Fruit fly (Drosophila melanogaster) whole organism, embryonic: ENCODE results near the gene pigs.
A peak's percentile ranks its signal among the peaks of the same experiment; 100 is the strongest.

Experiments used
- Awh ChIP-seq: fragments of 200-800 bp; sonication (Bioruptor generic); IDR thresholded peaks from 2 replicates; pipeline ENCODE4, ENCODE4 v1.3.6; 2022; ENCODE audit warnings: missing biosample characterization, missing genetic modification characterization
- B-H1 ChIP-seq: fragments of 200-800 bp; sonication (Bioruptor generic); IDR thresholded peaks from 3 replicates; pipeline ENCODE4 v1.3.6; 2022; ENCODE audit warnings: missing biosample characterization, missing genetic modification characterization
- CG10462 ChIP-seq: fragments of 200-800 bp; sonication (Bioruptor generic); optimal IDR thresholded peaks from 2 replicates; lab custom pipeline; 2016; ENCODE audit warnings: missing biosample characterization, missing genetic modification characterization
- CG11085 ChIP-seq: fragments of 200-800 bp; sonication (Bioruptor generic); IDR thresholded peaks from 2 replicates; pipeline ENCODE4 v1.3.6; 2022; ENCODE audit warnings: missing biosample characterization, missing genetic modification characterization
- CG11093 ChIP-seq: fragments of 200-800 bp; sonication (Bioruptor generic); IDR thresholded peaks from 3 replicates; pipeline ENCODE4 v1.3.6; 2022; ENCODE audit warnings: missing biosample characterization, missing genetic modification characterization
- CG11398 ChIP-seq: fragments of 200-800 bp; sonication (Bioruptor generic); optimal IDR thresholded peaks from 2 replicates; lab custom pipeline; 2016; ENCODE audit warnings: missing biosample characterization, missing genetic modification characterization
- CG12236 ChIP-seq: fragments of 200-800 bp; sonication (Bioruptor generic); optimal IDR thresholded peaks from 2 replicates; lab custom pipeline; 2016; ENCODE audit warnings: missing biosample characterization, missing genetic modification characterization
- CG1647 ChIP-seq: fragments of 200-800 bp; sonication (Bioruptor generic); optimal IDR thresholded peaks from 3 replicates; lab custom pipeline; 2016; ENCODE audit warnings: missing biosample characterization, missing genetic modification characterization
- CG16813 ChIP-seq: fragments of 200-800 bp; sonication (Bioruptor generic); IDR thresholded peaks from 3 replicates; pipeline ENCODE4 v1.3.6; 2022; ENCODE audit warnings: missing biosample characterization, missing genetic modification characterization; ENCODE audit not compliant: partially characterized antibody
- CG17802 ChIP-seq: fragments of 200-800 bp; sonication (Bioruptor generic); optimal IDR thresholded peaks from 2 replicates; lab custom pipeline; 2018; ENCODE audit warnings: missing biosample characterization, mild to moderate bottlenecking, missing genetic modification characterization, moderate library complexity
- CG2116 ChIP-seq: fragments of 200-800 bp; sonication (Bioruptor generic); optimal IDR thresholded peaks from 3 replicates; lab custom pipeline; 2018; ENCODE audit warnings: missing biosample characterization, mild to moderate bottlenecking, missing genetic modification characterization
- CG2875 ChIP-seq: fragments of 200-800 bp; sonication (Bioruptor generic); optimal IDR thresholded peaks from 2 replicates; lab custom pipeline; 2017; ENCODE audit warnings: missing biosample characterization, mild to moderate bottlenecking, missing genetic modification characterization, missing genetic modification reagents
- CG3163 ChIP-seq: fragments of 200-800 bp; sonication (Bioruptor generic); optimal IDR thresholded peaks from 3 replicates; lab custom pipeline; 2016; ENCODE audit warnings: missing biosample characterization, missing genetic modification characterization
- CG3838 ChIP-seq: fragments of 200-800 bp; sonication (Bioruptor generic); optimal IDR thresholded peaks from 3 replicates; lab custom pipeline; 2016; ENCODE audit warnings: missing biosample characterization, missing genetic modification characterization
- CG4282 ChIP-seq: fragments of 200-800 bp; sonication (Bioruptor generic); optimal IDR thresholded peaks from 2 replicates; lab custom pipeline; 2016; ENCODE audit warnings: missing biosample characterization, missing genetic modification characterization
- CG4424 ChIP-seq: fragments of 200-800 bp; sonication (Bioruptor generic); optimal IDR thresholded peaks from 3 replicates; lab custom pipeline; 2016; ENCODE audit warnings: missing biosample characterization, missing genetic modification characterization
- CG4854 ChIP-seq: fragments of 200-800 bp; sonication (Bioruptor generic); optimal IDR thresholded peaks from 2 replicates; lab custom pipeline; 2016; ENCODE audit warnings: missing biosample characterization, missing genetic modification characterization, inconsistent platforms
- CG5245 ChIP-seq: fragments of 200-800 bp; sonication (Bioruptor generic); optimal IDR thresholded peaks from 3 replicates; lab custom pipeline; 2016; ENCODE audit warnings: missing biosample characterization, missing genetic modification characterization
- CG7745 ChIP-seq: fragments of 200-800 bp; sonication (Bioruptor generic); optimal IDR thresholded peaks from 2 replicates; lab custom pipeline; 2018; ENCODE audit warnings: missing biosample characterization, mild to moderate bottlenecking, missing genetic modification characterization, moderate library complexity
- CG8944 ChIP-seq: fragments of 200-800 bp; sonication (Bioruptor generic); optimal IDR thresholded peaks from 3 replicates; lab custom pipeline; 2016; ENCODE audit warnings: missing biosample characterization, missing genetic modification characterization
- CG9876 ChIP-seq: fragments of 200-800 bp; sonication (Bioruptor generic); optimal IDR thresholded peaks from 2 replicates; lab custom pipeline; 2016; ENCODE audit warnings: missing biosample characterization, missing genetic modification characterization
- E2f1 ChIP-seq: fragments of 200-800 bp; sonication (Bioruptor generic); IDR thresholded peaks from 2 replicates; pipeline ENCODE4 v1.3.6; 2022; ENCODE audit warnings: missing biosample characterization, missing genetic modification characterization
- E2f2 ChIP-seq: fragments of 200-800 bp; sonication (Bioruptor generic); IDR thresholded peaks from 2 replicates; pipeline ENCODE4 v1.3.6; 2022; ENCODE audit warnings: missing biosample characterization, missing genetic modification characterization
- Hey ChIP-seq: fragments of 200-800 bp; sonication (Bioruptor generic); optimal IDR thresholded peaks from 3 replicates; lab custom pipeline; 2018; ENCODE audit warnings: missing biosample characterization, mild to moderate bottlenecking, missing genetic modification characterization
- Lim3 ChIP-seq: fragments of 200-800 bp; sonication (Bioruptor generic); IDR thresholded peaks from 2 replicates; pipeline ENCODE4 v1.3.6; 2022; ENCODE audit warnings: missing biosample characterization, missing genetic modification characterization
- NFAT ChIP-seq: fragments of 200-800 bp; sonication (Bioruptor generic); IDR thresholded peaks from 2 replicates; pipeline ENCODE4 v1.3.6; 2022; ENCODE audit warnings: missing biosample characterization, missing genetic modification characterization
- Spps ChIP-seq: fragments of 200-800 bp; sonication (Bioruptor generic); optimal IDR thresholded peaks from 2 replicates; lab custom pipeline; 2018; ENCODE audit warnings: missing biosample characterization, mild to moderate bottlenecking, missing genetic modification characterization
- Vsx1 ChIP-seq: fragments of 200-800 bp; sonication (Bioruptor generic); optimal IDR thresholded peaks from 2 replicates; lab custom pipeline; 2017; ENCODE audit warnings: missing biosample characterization, mild to moderate bottlenecking, missing genetic modification characterization, missing genetic modification reagents
- ato ChIP-seq: fragments of 200-800 bp; sonication (Bioruptor generic); IDR thresholded peaks from 2 replicates; pipeline ENCODE4 v1.3.6; 2022; ENCODE audit warnings: missing biosample characterization, missing genetic modification characterization; ENCODE audit not compliant: partially characterized antibody
- bcd ChIP-seq: fragments of 200-800 bp; sonication (Bioruptor generic); optimal IDR thresholded peaks from 2 replicates; lab custom pipeline; 2017; ENCODE audit warnings: missing biosample characterization, mild to moderate bottlenecking, missing genetic modification characterization
- bigmax ChIP-seq: fragments of 200-800 bp; sonication (Bioruptor generic); optimal IDR thresholded peaks from 2 replicates; lab custom pipeline; 2018; ENCODE audit warnings: missing biosample characterization, mild to moderate bottlenecking, missing genetic modification characterization
- br ChIP-seq: fragments of >200 bp; optimal IDR thresholded peaks from 2 replicates; lab custom pipeline; 2017
- corto ChIP-seq: fragments of 200-800 bp; sonication (Bioruptor generic); optimal IDR thresholded peaks from 2 replicates; lab custom pipeline; 2016; ENCODE audit warnings: missing biosample characterization, mild to moderate bottlenecking, missing genetic modification characterization, moderate library complexity
- croc ChIP-seq: fragments of 200-800 bp; sonication (Bioruptor generic); conservative IDR thresholded peaks from 3 replicates; pipeline ENCODE4 v1.3.6; 2022; ENCODE audit warnings: missing biosample characterization, missing genetic modification characterization
- danr ChIP-seq: fragments of 200-800 bp; sonication (Bioruptor generic); IDR thresholded peaks from 2 replicates; pipeline ENCODE4 v1.3.6; 2022; ENCODE audit warnings: missing biosample characterization, missing genetic modification characterization
- fu2 ChIP-seq: fragments of 200-800 bp; sonication (Bioruptor generic); optimal IDR thresholded peaks from 2 replicates; lab custom pipeline; 2016; ENCODE audit warnings: missing biosample characterization, missing genetic modification characterization
- gce ChIP-seq: fragments of 200-800 bp; sonication (Bioruptor generic); IDR thresholded peaks from 3 replicates; pipeline ENCODE4 v1.3.6; 2022; ENCODE audit warnings: missing biosample characterization, missing genetic modification characterization
- ind ChIP-seq: fragments of 200-800 bp; sonication (Bioruptor generic); optimal IDR thresholded peaks from 3 replicates; lab custom pipeline; 2016; ENCODE audit warnings: missing biosample characterization, missing genetic modification characterization
- jumu ChIP-seq: fragments of 200-800 bp; sonication (Bioruptor generic); optimal IDR thresholded peaks from 3 replicates; lab custom pipeline; 2016; ENCODE audit warnings: missing biosample characterization, missing genetic modification characterization
- kni ChIP-seq: fragments of 200-800 bp; sonication (Bioruptor generic); optimal IDR thresholded peaks from 3 replicates; lab custom pipeline; 2017; ENCODE audit warnings: mild to moderate bottlenecking, missing biosample characterization, missing genetic modification reagents, missing genetic modification characterization
- mirr ChIP-seq: fragments of 200-800 bp; sonication (Bioruptor generic); optimal IDR thresholded peaks from 3 replicates; lab custom pipeline; 2018; ENCODE audit warnings: missing biosample characterization, mild to moderate bottlenecking, missing genetic modification characterization
- mld ChIP-seq: fragments of 200-800 bp; sonication (Bioruptor generic); IDR thresholded peaks from 3 replicates; pipeline ENCODE4 v1.3.6; 2022; ENCODE audit warnings: missing biosample characterization, missing genetic modification characterization; ENCODE audit not compliant: partially characterized antibody
- psq ChIP-seq: fragments of 200-800 bp; sonication (Bioruptor generic); optimal IDR thresholded peaks from 2 replicates; lab custom pipeline; 2017; ENCODE audit warnings: missing biosample characterization, missing genetic modification characterization
- ranshi ChIP-seq: fragments of 200-800 bp; sonication (Bioruptor generic); IDR thresholded peaks from 2 replicates; pipeline ENCODE4 v1.3.6; 2022; ENCODE audit warnings: missing biosample characterization, missing genetic modification characterization
- seq ChIP-seq: fragments of 200-800 bp; sonication (Bioruptor generic); IDR thresholded peaks from 2 replicates; pipeline ENCODE4 v1.3.6; 2022; ENCODE audit warnings: missing biosample characterization, missing genetic modification characterization
- sima ChIP-seq: fragments of 200-800 bp; sonication (Bioruptor generic); optimal IDR thresholded peaks from 2 replicates; lab custom pipeline; 2016; ENCODE audit warnings: missing biosample characterization, missing genetic modification characterization
- slp2 ChIP-seq: fragments of 200-800 bp; sonication (Bioruptor generic); optimal IDR thresholded peaks from 2 replicates; lab custom pipeline; 2016; ENCODE audit warnings: missing biosample characterization, missing genetic modification characterization
- sug ChIP-seq: fragments of 200-800 bp; optimal IDR thresholded peaks from 2 replicates; lab custom pipeline; 2019; ENCODE audit warnings: missing biosample characterization, mild to moderate bottlenecking, missing genetic modification characterization, moderate library complexity
- unc-4 ChIP-seq: fragments of 200-800 bp; sonication (Bioruptor generic); IDR thresholded peaks from 2 replicates; pipeline ENCODE4 v1.3.6; 2022; ENCODE audit warnings: missing biosample characterization, missing genetic modification characterization; ENCODE audit not compliant: partially characterized antibody
- vnd ChIP-seq: fragments of 200-800 bp; sonication (Bioruptor generic); IDR thresholded peaks from 3 replicates; pipeline ENCODE4 v1.3.6; 2022; ENCODE audit warnings: missing biosample characterization, missing genetic modification characterization; ENCODE audit not compliant: partially characterized antibody
- z ChIP-seq: fragments of 200-800 bp; sonication (Bioruptor generic); IDR thresholded peaks from 3 replicates; pipeline ENCODE4 v1.3.6; 2022; ENCODE audit warnings: missing biosample characterization, missing genetic modification characterization

The pigs gene

DNA sequence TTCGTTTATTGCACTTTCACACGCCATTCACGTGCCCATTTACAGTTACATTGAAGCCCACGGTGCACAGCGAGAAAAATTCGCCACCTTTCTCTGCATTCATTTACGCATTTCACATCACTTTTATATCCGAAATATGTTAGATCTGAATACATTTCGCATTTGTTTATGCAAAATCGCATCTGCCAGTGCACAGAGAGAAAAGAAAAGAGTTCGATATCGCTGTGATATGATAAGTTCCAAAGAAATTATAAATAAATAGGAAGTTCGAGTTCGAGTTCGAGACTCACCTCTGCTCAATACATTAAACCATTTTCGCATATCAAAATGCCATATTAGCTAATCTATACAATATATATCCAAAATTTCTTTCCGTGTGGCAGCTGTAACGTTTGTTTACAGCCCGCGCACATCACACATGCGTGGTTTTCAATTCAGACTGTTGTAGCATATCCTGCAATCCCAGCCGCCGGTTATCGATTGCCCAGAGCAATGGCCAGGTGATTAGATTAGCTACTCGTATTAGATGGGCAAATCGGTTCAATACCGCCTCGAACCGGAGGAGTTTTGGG, 56.2 kb downstream of the pigs start (continued):
- TF ChIP-seq unc-4 (GFP tag; lab: Robert Waterston, UW) (no peak), croc (GFP tag; lab: Robert Waterston, UW) (peak; percentile 60; the same call in 2 of the 3 replicates), CG10462 (GFP tag; lab: Kevin White, UChicago) (peak; percentile 64), Vsx1 (GFP tag; lab: Kevin White, UChicago) (peak; percentile 62), CG2875 (GFP tag; lab: Kevin White, UChicago) (peak; percentile 64), bigmax (GFP tag; lab: Kevin White, UChicago) (no peak), CG11085 (GFP tag; lab: Robert Waterston, UW) (peak; percentile 76), z (GFP tag; lab: Robert Waterston, UW) (no peak), CG4424 (GFP tag; lab: Kevin White, UChicago) (peak; percentile 86), danr (GFP tag; lab: Robert Waterston, UW) (peak; percentile 72), Hey (tag; lab: Kevin White, UChicago) (no peak), gce (GFP tag; lab: Robert Waterston, UW) (peak; percentile 67; the same call in 1 of the 3 replicates), CG5245 (peak; percentile 68), Awh (GFP tag; lab: Robert Waterston, UW) (peak; percentile 57), ato (GFP tag; lab: Robert Waterston, UW) (no peak), CG17802 (tag; lab: Kevin White, UChicago) (peak; percentile 40), CG11093 (GFP tag; lab: Robert Waterston, UW) (peak; percentile 79), sima (peak; percentile 66), Lim3 (GFP tag; lab: Robert Waterston, UW) (no peak; the same call in 1 of the 2 replicates), CG8944 (peak; percentile 78), Spps (tag; lab: Kevin White, UChicago) (no peak), mirr (GFP tag; lab: Kevin White, UChicago) (peak; percentile 43), slp2 (peak; percentile 85), jumu (peak; percentile 58), corto (GFP tag; lab: Kevin White, UChicago) (peak; percentile 73), CG4854 (GFP tag; lab: Kevin White, UChicago) (peak; percentile 80), mld (no peak), CG2116 (GFP tag; lab: Kevin White, UChicago) (peak; percentile 49), CG3163 (GFP tag; lab: Kevin White, UChicago) (peak; percentile 31), bcd (GFP tag; lab: Kevin White, UChicago) (peak; percentile 82), psq (GFP tag; lab: Kevin White, UChicago) (peak; percentile 30), CG11398 (GFP tag; lab: Kevin White, UChicago) (peak; percentile 24), B-H1 (GFP tag; lab: Robert Waterston, UW) (peak; percentile 68), ind (GFP tag; lab: Kevin White, UChicago) (peak; percentile 85), fu2 (GFP tag; lab: Kevin White, UChicago) (peak; percentile 79), seq (GFP tag; lab: Robert Waterston, UW) (peak; percentile 82), br (lab: Kevin White, UChicago) (no peak), kni (GFP tag; lab: Kevin White, UChicago) (peak; percentile 39), CG3838 (GFP tag; lab: Kevin White, UChicago) (peak; percentile 26), CG9876 (GFP tag; lab: Kevin White, UChicago) (peak; percentile 65), NFAT (GFP tag; lab: Robert Waterston, UW) (0 out of 2 replicates have a peak, but pooled peaks have one; percentile 48), E2f2 (GFP tag; lab: Robert Waterston, UW) (peak; percentile 57), vnd (GFP tag; lab: Robert Waterston, UW) (no peak), CG4282 (GFP tag; lab: Kevin White, UChicago) (no peak), CG12236 (GFP tag; lab: Kevin White, UChicago) (peak; percentile 68), E2f1 (GFP tag; lab: Robert Waterston, UW) (peak; percentile 78), CG7745 (tag; lab: Kevin White, UChicago) (no peak), CG1647 (GFP tag; lab: Kevin White, UChicago) (peak; percentile 70), CG16813 (GFP tag; lab: Robert Waterston, UW) (no peak), sug (tag; lab: Kevin White, UChicago) (peak; percentile 67), ranshi (GFP tag; lab: Robert Waterston, UW) (peak; percentile 65)
